Worm (Caenorhabditis elegans) whole organism, late embryonic: Measurements from ENCODE around the gene pxl-1.

ENCODE experiments used
- F13H6.1 ChIP-seq: sonication (generic microtip); optimal IDR thresholded peaks from 2 replicates; lab custom pipeline; 2016; ENCODE audit warnings: missing genetic modification characterization, missing compliant biosample characterization
- ama-1 ChIP-seq: fragments of 150-350 bp; optimal IDR thresholded peaks from 2 replicates; lab custom pipeline; 2014
- ceh-14 ChIP-seq: sonication (generic microtip); optimal IDR thresholded peaks from 2 replicates; lab custom pipeline; 2016; ENCODE audit warnings: missing genotype, missing genetic modification characterization, missing compliant biosample characterization
- ceh-9 ChIP-seq: sonication (generic microtip); optimal IDR thresholded peaks from 2 replicates; lab custom pipeline; 2016; ENCODE audit warnings: mild to moderate bottlenecking, missing genetic modification characterization, inconsistent platforms, missing compliant biosample characterization
- dmd-4 ChIP-seq: sonication (generic microtip); optimal IDR thresholded peaks from 2 replicates; lab custom pipeline; 2016; ENCODE audit warnings: borderline replicate concordance, missing genetic modification characterization, missing compliant biosample characterization
- ets-4 ChIP-seq: sonication (generic microtip); optimal IDR thresholded peaks from 2 replicates; lab custom pipeline; 2016; ENCODE audit warnings: missing genetic modification characterization, missing compliant biosample characterization
- fkh-6 ChIP-seq: sonication (generic microtip); optimal IDR thresholded peaks from 2 replicates; lab custom pipeline; 2016; ENCODE audit warnings: missing genetic modification characterization, missing compliant biosample characterization
- hlh-13 ChIP-seq: fragments of 200-800 bp; sonication (Bioruptor generic); optimal IDR thresholded peaks from 2 replicates; lab custom pipeline; 2018; ENCODE audit warnings: mild to moderate bottlenecking, missing genetic modification characterization, missing compliant biosample characterization
- pag-3 ChIP-seq: sonication (generic microtip); optimal IDR thresholded peaks from 2 replicates; lab custom pipeline; 2016; ENCODE audit warnings: missing compliant biosample characterization, missing genetic modification characterization, borderline replicate concordance
- pha-4 ChIP-seq: fragments of 150-350 bp; optimal IDR thresholded peaks from 2 replicates; lab custom pipeline; 2018; ENCODE audit warnings: missing biosample characterization, missing genetic modification reagents, missing genetic modification characterization
- pqm-1 ChIP-seq: sonication (generic microtip); optimal IDR thresholded peaks from 2 replicates; lab custom pipeline; 2016; ENCODE audit warnings: missing genetic modification characterization, missing compliant biosample characterization
- rnt-1 ChIP-seq: sonication (generic microtip); optimal IDR thresholded peaks from 2 replicates; lab custom pipeline; 2016; ENCODE audit warnings: missing genetic modification characterization, missing compliant biosample characterization
- sox-4 ChIP-seq: sonication (generic microtip); optimal IDR thresholded peaks from 2 replicates; lab custom pipeline; 2017; ENCODE audit warnings: mild to moderate bottlenecking, missing genetic modification characterization, inconsistent platforms, missing compliant biosample characterization
- ztf-16 ChIP-seq: sonication (generic microtip); optimal IDR thresholded peaks from 2 replicates; lab custom pipeline; 2017; ENCODE audit warnings: missing genetic modification characterization, missing compliant biosample characterization

DNA sequence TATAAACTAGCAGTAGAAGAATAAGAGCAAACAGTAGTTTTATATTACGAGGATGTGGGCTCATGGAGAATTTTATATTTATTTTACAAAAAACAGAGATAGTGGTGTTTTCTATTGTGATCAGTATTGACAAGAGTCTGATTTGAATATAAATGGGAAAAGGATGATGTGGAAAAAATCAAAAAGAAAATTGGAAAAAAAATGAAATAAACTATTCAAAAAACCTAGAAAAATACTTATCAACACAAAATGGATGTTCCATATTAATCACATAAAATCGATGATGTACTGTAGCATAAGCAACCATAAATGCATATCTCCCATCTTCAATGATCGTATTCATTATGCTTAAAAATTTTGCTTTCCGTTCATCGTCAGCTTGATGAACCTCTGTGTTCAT lies 8.9 kb downstream of the pxl-1 start, which contains the start of gene C28H8.7:
- TF ChIP-seq ets-4, result no peak
- no peak for TF ChIP-seq ama-1 (lab: Kevin White, UChicago)
- TF ChIP-seq ceh-14, result no peak
- TF ChIP-seq ceh-9 (tag; lab: Kevin White, UChicago), result no peak
- no peak for TF ChIP-seq sox-4 (tag; lab: Kevin White, UChicago)
- TF ChIP-seq F13H6.1 (tag; lab: Kevin White, UChicago), result no peak
- no peak for TF ChIP-seq hlh-13
- TF ChIP-seq dmd-4 (tag; lab: Kevin White, UChicago), result no peak
- TF ChIP-seq fkh-6 (tag; lab: Kevin White, UChicago), result no peak
- TF ChIP-seq rnt-1 (tag; lab: Kevin White, UChicago), result no peak
- no peak for TF ChIP-seq pqm-1 (tag; lab: Kevin White, UChicago)
- TF ChIP-seq pha-4 (tag; lab: Kevin White, UChicago), result no peak
- no peak for TF ChIP-seq ztf-16
- no peak for TF ChIP-seq pag-3 (tag; lab: Kevin White, UChicago)
